Worm (Caenorhabditis elegans) whole organism, L4 larva: ENCODE measurements around the gene R06F6.8.

Experiments used
- F49E8.2 ChIP-seq: sonication (generic microtip); optimal IDR thresholded peaks from 2 replicates; lab custom pipeline; 2016; ENCODE audit warnings: missing compliant biosample characterization, mild to moderate bottlenecking, missing genetic modification characterization, borderline replicate concordance
- R02D3.7 ChIP-seq: fragments of 150-350 bp; sonication (generic microtip); optimal IDR thresholded peaks from 3 replicates; lab custom pipeline; 2014; ENCODE audit warnings: missing biosample characterization, missing genetic modification characterization
- T20F7.1 ChIP-seq: fragments of 200-800 bp; sonication (Bioruptor generic); optimal IDR thresholded peaks from 2 replicates; lab custom pipeline; 2018; ENCODE audit warnings: mild to moderate bottlenecking, missing genetic modification characterization, missing compliant biosample characterization
- Y105C5A.15 ChIP-seq: fragments of 200-800 bp; sonication (Bioruptor generic); IDR thresholded peaks from 2 replicates; pipeline ENCODE4 v1.3.6; 2022; ENCODE audit warnings: missing genetic modification characterization, missing compliant biosample characterization
- aly-2 ChIP-seq: sonication (generic microtip); optimal IDR thresholded peaks from 2 replicates; lab custom pipeline; 2018; ENCODE audit warnings: missing biosample characterization, missing genetic modification characterization
- arid-1 ChIP-seq: fragments of 200-800 bp; sonication (Bioruptor generic); conservative IDR thresholded peaks from 2 replicates; pipeline ENCODE4 v1.3.6; 2022; ENCODE audit warnings: missing genetic modification reagents, missing genetic modification characterization, missing compliant biosample characterization
- ceh-44 ChIP-seq: fragments of 200-800 bp; sonication (Bioruptor generic); IDR thresholded peaks from 2 replicates; pipeline ENCODE4 v1.3.6; 2022; ENCODE audit warnings: missing genetic modification reagents, missing genetic modification characterization, missing compliant biosample characterization
- daf-12 ChIP-seq: fragments of 150-350 bp; optimal IDR thresholded peaks from 2 replicates; lab custom pipeline; 2014; ENCODE audit warnings: missing biosample characterization, missing genetic modification reagents, missing genetic modification characterization
- dmd-6 ChIP-seq: fragments of 200-800 bp; sonication (Bioruptor generic); IDR thresholded peaks from 2 replicates; pipeline ENCODE4 v1.3.6; 2022; ENCODE audit warnings: missing genetic modification reagents, missing genetic modification characterization, missing compliant biosample characterization
- dmd-8 ChIP-seq: fragments of 200-800 bp; sonication (Bioruptor generic); IDR thresholded peaks from 2 replicates; pipeline ENCODE4 v1.3.6; 2022; ENCODE audit warnings: missing genetic modification characterization, missing compliant biosample characterization
- dve-1 ChIP-seq: sonication (generic microtip); optimal IDR thresholded peaks from 2 replicates; lab custom pipeline; 2017; ENCODE audit warnings: antibody characterized with exemption, mild to moderate bottlenecking, missing genetic modification characterization, missing compliant biosample characterization; ENCODE audit not compliant: insufficient read depth
- egl-43 ChIP-seq: fragments of 200-800 bp; sonication (Bioruptor generic); IDR thresholded peaks from 2 replicates; pipeline ENCODE4 v1.3.6; 2022; ENCODE audit warnings: missing genetic modification reagents, missing genetic modification characterization, missing compliant biosample characterization
- hif-1 ChIP-seq, 2 experiments: sonication (generic microtip); optimal IDR thresholded peaks; 2 replicates each; lab custom pipeline; 2016 to 2017; ENCODE audit warnings: missing compliant biosample characterization in 2 of 2, missing genetic modification characterization in 2 of 2, missing genetic modification reagents in 2 of 2, missing genotype in 2 of 2, mild to moderate bottlenecking in 1 of 2
- hlh-30 ChIP-seq: sonication (generic microtip); optimal IDR thresholded peaks from 2 replicates; lab custom pipeline; 2017; ENCODE audit warnings: antibody characterized with exemption, mild to moderate bottlenecking, missing genetic modification characterization, missing compliant biosample characterization; ENCODE audit not compliant: insufficient read depth
- hmg-1.1 ChIP-seq: fragments of 200-800 bp; sonication (Bioruptor generic); IDR thresholded peaks from 2 replicates; pipeline ENCODE4 v1.3.6; 2022; ENCODE audit warnings: missing genetic modification reagents, missing genetic modification characterization, missing compliant biosample characterization
- jun-1 ChIP-seq: fragments of 150-350 bp; optimal IDR thresholded peaks from 2 replicates; lab custom pipeline; 2014; ENCODE audit warnings: missing biosample characterization, missing genetic modification reagents, missing genetic modification characterization
- lim-7 ChIP-seq: fragments of 200-800 bp; sonication (Bioruptor generic); IDR thresholded peaks from 2 replicates; pipeline ENCODE4 v1.3.6; 2022; ENCODE audit warnings: missing genetic modification characterization, missing compliant biosample characterization
- lin-1 ChIP-seq: fragments of 200-800 bp; sonication (Bioruptor generic); IDR thresholded peaks from 2 replicates; pipeline ENCODE4 v1.3.6; 2022; ENCODE audit warnings: missing genetic modification reagents, missing genetic modification characterization, missing compliant biosample characterization
- lin-38 ChIP-seq: fragments of 200-800 bp; sonication (Bioruptor generic); IDR thresholded peaks from 2 replicates; pipeline ENCODE4 v1.3.6; 2022; ENCODE audit warnings: missing genetic modification reagents, missing genetic modification characterization, missing compliant biosample characterization
- mes-2 ChIP-seq: sonication (generic microtip); optimal IDR thresholded peaks from 2 replicates; lab custom pipeline; 2016; ENCODE audit warnings: missing genotype, mild to moderate bottlenecking, missing genetic modification characterization, missing compliant biosample characterization; ENCODE audit not compliant: poor library complexity, severe bottlenecking
- nhr-10 ChIP-seq: fragments of 150-350 bp; optimal IDR thresholded peaks from 2 replicates; lab custom pipeline; 2014; ENCODE audit warnings: missing biosample characterization, missing genetic modification characterization
- nhr-102 ChIP-seq: sonication (generic microtip); optimal IDR thresholded peaks from 2 replicates; lab custom pipeline; 2016; ENCODE audit warnings: mild to moderate bottlenecking, missing genetic modification characterization, moderate library complexity, missing compliant biosample characterization
- nhr-11 ChIP-seq: fragments of 150-350 bp; optimal IDR thresholded peaks from 2 replicates; lab custom pipeline; 2014; ENCODE audit warnings: missing biosample characterization, missing genetic modification characterization
- nhr-237 ChIP-seq: sonication (generic microtip); optimal IDR thresholded peaks from 2 replicates; lab custom pipeline; 2017; ENCODE audit warnings: missing biosample characterization, missing genetic modification characterization
- nhr-25 ChIP-seq: sonication (generic microtip); optimal IDR thresholded peaks from 2 replicates; lab custom pipeline; 2017; ENCODE audit warnings: missing genetic modification characterization, mild to moderate bottlenecking, missing compliant biosample characterization, antibody characterized with exemption, moderate library complexity, borderline replicate concordance; ENCODE audit not compliant: insufficient read depth
- nhr-28 ChIP-seq: fragments of 150-350 bp; optimal IDR thresholded peaks from 2 replicates; lab custom pipeline; 2014; ENCODE audit warnings: missing biosample characterization, missing genetic modification characterization
- nhr-41 ChIP-seq: fragments of 200-800 bp; sonication (Bioruptor generic); IDR thresholded peaks from 2 replicates; pipeline ENCODE4 v1.3.6; 2022; ENCODE audit warnings: missing genetic modification reagents, missing genetic modification characterization, missing compliant biosample characterization
- nhr-6 ChIP-seq: fragments of 150-350 bp; optimal IDR thresholded peaks from 2 replicates; lab custom pipeline; 2014; ENCODE audit warnings: missing biosample characterization, missing genetic modification characterization
- nhr-77 ChIP-seq: fragments of 150-350 bp; optimal IDR thresholded peaks from 2 replicates; lab custom pipeline; 2014; ENCODE audit warnings: missing biosample characterization, missing genetic modification characterization
- rbr-2 ChIP-seq: sonication (generic microtip); optimal IDR thresholded peaks from 2 replicates; lab custom pipeline; 2016; ENCODE audit warnings: missing genotype, missing genetic modification characterization, missing compliant biosample characterization
- snpc-1.2 ChIP-seq: fragments of 200-800 bp; sonication (Bioruptor generic); IDR thresholded peaks from 2 replicates; pipeline ENCODE4 v1.3.6; 2022; ENCODE audit warnings: missing genetic modification reagents, missing genetic modification characterization, missing compliant biosample characterization
- snpc-4 ChIP-seq: fragments of 150-350 bp; optimal IDR thresholded peaks from 2 replicates; lab custom pipeline; 2014; ENCODE audit warnings: missing biosample characterization, missing genetic modification characterization
- spr-3 ChIP-seq: fragments of 200-800 bp; sonication (Bioruptor generic); optimal IDR thresholded peaks from 2 replicates; lab custom pipeline; 2018; ENCODE audit warnings: mild to moderate bottlenecking, missing genetic modification characterization, missing compliant biosample characterization
- tra-1 ChIP-seq: fragments of 200-800 bp; sonication (Bioruptor generic); IDR thresholded peaks from 2 replicates; pipeline ENCODE4 v1.3.6; 2022; ENCODE audit warnings: missing genetic modification reagents, missing genetic modification characterization, missing compliant biosample characterization
- unc-62 ChIP-seq, 3 experiments: fragments of 150-350 bp in 1 of 3; sonication (generic microtip); optimal IDR thresholded peaks in 2 of 3; peaks in 1 of 3; 1 replicate in 1 of 3; 2 replicates in 2 of 3; lab custom pipeline; 2014 to 2017; ENCODE audit warnings: missing biosample characterization in 3 of 3, missing genetic modification characterization in 3 of 3, missing genetic modification reagents in 3 of 3, missing genotype in 1 of 3
- zfp-3 ChIP-seq: fragments of 200-800 bp; sonication (Bioruptor generic); conservative IDR thresholded peaks from 2 replicates; pipeline ENCODE4 v1.3.6; 2022; ENCODE audit warnings: missing genetic modification reagents, missing genetic modification characterization, missing compliant biosample characterization
- ztf-7 ChIP-seq: fragments of 150-350 bp; optimal IDR thresholded peaks from 2 replicates; lab custom pipeline; 2014; ENCODE audit warnings: missing biosample characterization, missing genetic modification characterization

The R06F6.8 gene

DNA sequence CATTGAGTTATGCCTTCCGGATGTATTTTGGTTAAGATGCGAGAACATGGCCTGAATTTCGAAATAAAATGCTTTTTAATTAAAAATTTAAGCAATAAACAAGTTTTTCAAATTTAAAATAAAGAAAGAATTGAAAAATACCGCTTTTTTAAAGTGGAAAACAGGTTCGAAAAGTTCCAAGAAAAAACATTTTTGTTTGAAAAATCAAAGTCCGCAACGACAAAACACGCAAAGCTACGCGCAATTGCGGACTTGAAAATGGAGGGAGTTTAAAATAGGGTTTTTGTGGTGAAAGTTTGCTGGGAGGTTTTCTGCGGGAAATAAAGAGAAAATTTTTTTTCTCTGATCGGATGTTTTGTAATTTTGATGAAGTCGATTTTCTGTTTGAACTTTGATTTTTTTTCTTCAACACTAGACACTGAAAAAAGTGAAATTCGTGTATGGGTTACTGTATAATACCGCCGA lies 21.3 kb downstream of the R06F6.8 start, which contains the start of gene npp-19 (continued):
- TF ChIP-seq dmd-6 (GFP tag; lab: Robert Waterston, UW) (peak; percentile 35; the same call in 1 of the 2 replicates), tra-1 (GFP tag; lab: Robert Waterston, UW) (no peak)

DNA sequence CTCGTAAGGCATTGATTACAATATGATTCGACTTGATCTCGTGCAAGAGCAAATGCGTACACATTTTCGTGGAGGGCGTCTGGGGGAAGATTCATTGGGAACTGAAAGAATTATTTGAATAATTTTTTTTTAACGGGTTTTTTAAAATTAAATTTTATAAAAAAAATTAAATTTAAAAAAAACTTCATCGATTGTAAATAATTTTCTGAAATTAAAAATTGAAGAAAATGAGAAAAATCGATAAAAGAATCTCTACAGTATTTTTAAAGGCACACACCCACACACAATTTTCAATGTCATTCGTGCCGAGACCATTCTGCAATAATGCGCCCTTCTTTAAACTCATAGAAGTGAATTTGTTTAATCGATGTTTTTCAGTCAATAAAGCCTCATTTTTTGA lies 23.6 kb downstream of the R06F6.8 start, which contains the start of gene set-14:
Gene set-14, minus strand, starts transcription at position 101 of the 400 bp plus-strand sequence.
- TF ChIP-seq dmd-8, result no peak

DNA sequence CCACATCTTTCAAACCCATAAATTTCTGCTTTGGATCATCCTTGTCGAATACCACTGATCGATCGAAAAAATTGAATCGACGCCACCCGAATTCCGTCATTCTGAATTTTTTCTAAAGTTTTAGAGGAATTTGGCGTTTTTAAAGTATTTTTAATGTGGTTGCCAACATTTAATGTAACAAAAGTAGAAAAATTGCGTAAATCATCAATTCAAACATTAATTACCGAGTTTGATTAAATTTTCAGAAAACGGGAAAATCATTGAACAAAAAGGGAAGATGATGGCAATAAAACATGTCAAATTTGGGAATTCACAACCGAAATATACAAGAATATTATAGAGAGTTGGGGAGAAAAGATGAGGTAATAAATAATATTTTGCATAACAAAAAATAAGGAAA lies 26.4 kb downstream of the R06F6.8 start, which contains the start of gene vps-11:
Gene vps-11, minus strand, starts transcription at position 101 of the 400 bp plus-strand sequence.
- TF ChIP-seq dmd-6 (GFP tag; lab: Robert Waterston, UW) (no peak), hif-1 (tag; optimal IDR thresholded peaks at IDR 0.05; lab: Kevin White, UChicago) (no peak), ztf-7 (no peak), dve-1 (no peak), nhr-6 (tag; lab: Kevin White, UChicago) (no peak), nhr-25 (tag; lab: Kevin White, UChicago) (no peak), snpc-1.2 (GFP tag; lab: Robert Waterston, UW) (no peak), nhr-10 (no peak), arid-1 (GFP tag; lab: Robert Waterston, UW) (no peak), T20F7.1 (no peak), rbr-2 (tag; lab: Kevin White, UChicago) (no peak), nhr-28 (tag; lab: Kevin White, UChicago) (no peak), R02D3.7 (tag; lab: Kevin White, UChicago) (no peak), nhr-77 (tag; lab: Kevin White, UChicago) (no peak), F49E8.2 (tag; lab: Kevin White, UChicago) (no peak)

DNA sequence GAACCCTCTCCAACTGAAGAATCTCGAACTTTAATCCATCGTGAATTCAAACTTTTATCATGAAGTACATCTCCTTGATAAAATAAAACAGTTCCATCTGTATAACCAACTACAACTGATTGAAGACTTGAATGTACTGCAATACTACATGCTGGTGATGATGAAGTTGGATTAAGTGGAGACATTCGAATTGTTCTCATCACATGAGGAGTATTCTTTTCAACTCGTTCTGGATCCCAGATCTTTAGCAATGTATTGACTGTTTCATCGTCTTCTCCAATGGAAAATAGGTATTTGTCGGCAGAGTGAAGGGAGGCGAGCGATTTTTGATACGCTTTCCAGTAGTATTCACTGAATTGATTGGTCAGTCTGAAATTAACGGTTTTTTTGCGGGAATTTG lies 27.2 kb downstream of the R06F6.8 start:
- no peak for TF ChIP-seq hmg-1.1 (GFP tag; lab: Robert Waterston, UW)
- no peak for TF ChIP-seq hlh-30 (tag; lab: Kevin White, UChicago)
- TF ChIP-seq egl-43 (GFP tag; lab: Robert Waterston, UW), result no peak
- TF ChIP-seq unc-62 (GFP tag; optimal IDR thresholded peaks at IDR 0.05 in 1 of 2; lab: Kevin White, UChicago), result peak in 1 of 2 experiments; percentile 96
- TF ChIP-seq unc-62 (tag; optimal IDR thresholded peaks at IDR 0.05; lab: Kevin White, UChicago), result no peak
- no peak for TF ChIP-seq daf-12 (tag; lab: Kevin White, UChicago)
- TF ChIP-seq, all 104 proteins: peak for 1

DNA sequence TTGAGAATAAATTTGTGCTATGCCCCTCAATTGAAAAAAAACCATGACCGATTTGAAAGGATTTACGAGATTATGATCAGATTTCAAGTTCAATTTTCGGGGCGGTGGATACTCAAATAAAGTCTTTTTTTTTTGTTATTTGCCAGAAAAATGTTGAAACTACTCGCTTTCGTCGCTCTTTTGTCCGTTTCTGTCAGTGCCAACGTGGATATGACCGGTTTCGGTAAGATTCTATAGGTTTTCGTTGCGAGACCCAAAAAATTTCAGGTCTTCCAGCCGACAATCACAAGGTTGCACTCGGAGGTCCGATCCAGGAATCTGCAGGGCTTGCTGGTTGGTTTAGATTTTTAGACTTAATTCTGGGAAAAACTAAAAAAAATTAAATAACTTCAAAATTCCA lies 32.5 kb downstream of the R06F6.8 start, which contains the start of gene tag-209:
Gene tag-209, plus strand, starts transcription at position 73 of the 400 bp plus-strand sequence.
- TF ChIP-seq nhr-6 (tag; lab: Kevin White, UChicago) (no peak), lin-38 (0 out of 2 replicates have a peak, but pooled peaks have one; percentile 15), daf-12 (tag; lab: Kevin White, UChicago) (no peak), mes-2 (tag; lab: Kevin White, UChicago) (no peak), zfp-3 (no peak)

DNA sequence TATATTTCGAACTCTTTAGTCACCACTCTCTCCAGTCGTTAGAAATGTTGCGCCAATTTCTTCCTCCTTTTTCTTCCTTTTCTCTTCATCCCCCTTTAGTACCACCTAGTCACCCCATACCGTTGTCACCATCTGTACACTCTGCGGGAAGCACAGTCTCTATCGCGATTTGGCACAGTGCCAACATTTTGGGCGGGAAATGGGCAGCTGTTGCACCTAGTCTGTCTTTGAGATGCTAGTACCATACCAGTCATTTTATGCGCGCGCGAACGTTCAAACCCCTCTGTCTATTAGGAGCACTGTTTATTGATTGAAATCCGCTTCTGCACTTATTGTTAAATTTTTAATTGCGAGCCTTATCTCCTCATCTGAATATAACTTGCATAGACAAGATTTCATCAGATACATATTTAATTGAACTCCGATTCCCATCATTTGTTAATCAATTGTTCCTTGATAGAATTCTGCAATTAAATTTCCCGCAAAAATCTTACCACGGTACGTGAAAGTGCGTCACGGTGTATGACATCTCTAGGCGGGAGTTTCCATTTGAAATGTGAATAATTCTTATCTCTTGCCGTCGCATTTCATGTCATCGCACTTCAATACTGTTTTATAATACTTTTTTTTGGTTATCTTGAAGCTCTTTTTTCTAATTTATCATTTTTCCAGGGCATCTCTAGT lies 34.9 kb downstream of the R06F6.8 start, which contains the start of gene cdl-1:
Gene cdl-1, plus strand, starts transcription at position 673 of the 684 bp plus-strand sequence.
- no peak for TF ChIP-seq snpc-4 (tag; lab: Kevin White, UChicago)
- no peak for TF ChIP-seq nhr-41 (GFP tag; lab: Robert Waterston, UW)
- TF ChIP-seq lim-7 (GFP tag; lab: Robert Waterston, UW), result no peak
- no peak for TF ChIP-seq nhr-10
- peak; percentile 73 for TF ChIP-seq lin-38
- no peak for TF ChIP-seq nhr-25 (tag; lab: Kevin White, UChicago)
- TF ChIP-seq spr-3 (GFP tag; lab: Kevin White, UChicago), result no peak
- TF ChIP-seq ceh-44 (GFP tag; lab: Robert Waterston, UW), result no peak
- peak; percentile 13 for TF ChIP-seq nhr-28 (tag; lab: Kevin White, UChicago)
- no peak for TF ChIP-seq nhr-237 (tag; lab: Kevin White, UChicago)
- TF ChIP-seq ztf-7, result no peak
- TF ChIP-seq T20F7.1, result no peak
- TF ChIP-seq lin-1 (GFP tag; lab: Robert Waterston, UW), result 0 out of 2 replicates have a peak, but pooled peaks have one; percentile 29
- peak; percentile 37 for TF ChIP-seq nhr-11 (tag; lab: Kevin White, UChicago)
- no peak for TF ChIP-seq dve-1
- peak; percentile 33 for TF ChIP-seq nhr-102
- TF ChIP-seq nhr-77 (tag; lab: Kevin White, UChicago), result peak; percentile 4
- TF ChIP-seq aly-2 (tag; lab: Kevin White, UChicago), result no peak
- no peak for TF ChIP-seq Y105C5A.15 (GFP tag; lab: Robert Waterston, UW)
- no peak for TF ChIP-seq jun-1 (tag; lab: Kevin White, UChicago)
